Fruit fly (Drosophila melanogaster): ENCODE measurements around the gene MCTS1.

The MCTS1 gene

dm6 chrX:6037180-6037946 is at the start of gene MCTS1, which contains the start of gene rux:
Gene MCTS1 (plus strand): TSS chrX:6037892.
Gene rux (minus strand): TSS chrX:6037800.
- TF ChIP-seq CTCF (optimal IDR thresholded peaks at IDR 0.05) (no peak), CG8478 (optimal IDR thresholded peaks at IDR 0.05) (no peak)

DNA sequence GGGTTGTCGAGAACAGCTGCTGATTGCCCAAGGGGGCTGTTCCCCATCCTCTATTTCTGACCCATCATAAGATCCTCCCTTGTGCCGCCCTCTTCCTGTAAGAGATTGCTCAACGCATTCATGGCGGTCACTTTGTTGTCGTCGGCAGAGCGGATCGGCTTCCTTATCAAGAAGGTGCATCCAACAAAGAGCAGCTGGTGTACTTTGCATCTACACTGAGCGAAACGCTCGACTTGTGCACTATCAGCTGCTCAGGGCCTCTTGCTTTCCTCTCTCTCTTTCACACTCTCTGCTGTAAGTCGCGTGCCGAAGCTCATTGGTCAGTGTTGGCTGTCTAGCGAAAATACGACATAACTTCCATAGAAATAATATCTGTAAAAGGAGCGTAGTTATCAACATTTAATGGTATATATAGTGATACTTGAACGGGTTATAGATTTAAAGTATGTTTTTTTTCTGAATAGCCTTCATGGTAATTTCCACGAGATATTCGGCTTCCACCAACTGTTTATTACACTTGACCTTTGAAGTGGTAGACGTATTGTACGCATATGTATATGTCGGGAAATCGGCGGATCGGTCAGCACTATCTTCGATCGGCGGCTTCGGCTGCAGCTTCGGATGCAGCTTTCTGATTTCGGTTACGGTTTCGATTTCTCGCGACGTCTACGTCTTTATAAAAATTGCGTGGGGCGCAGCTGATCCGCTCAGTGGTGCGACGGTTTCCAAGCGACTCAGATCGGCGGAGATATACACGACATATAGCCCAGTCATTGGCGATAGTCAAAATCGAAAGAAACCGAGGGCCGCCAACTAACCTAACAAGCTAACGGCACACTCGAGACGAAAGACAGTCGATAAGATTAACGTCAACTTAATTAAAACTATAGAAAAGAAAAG is 49.4 kb upstream of the MCTS1 start, which contains the start of gene CG5966:
Gene CG5966, plus strand, starts transcription at position 704 of the 900 bp plus-strand sequence.
- no peak for TF ChIP-seq CTCF (optimal IDR thresholded peaks at IDR 0.05)
- TF ChIP-seq CG8478 (optimal IDR thresholded peaks at IDR 0.05) = no peak

DNA sequence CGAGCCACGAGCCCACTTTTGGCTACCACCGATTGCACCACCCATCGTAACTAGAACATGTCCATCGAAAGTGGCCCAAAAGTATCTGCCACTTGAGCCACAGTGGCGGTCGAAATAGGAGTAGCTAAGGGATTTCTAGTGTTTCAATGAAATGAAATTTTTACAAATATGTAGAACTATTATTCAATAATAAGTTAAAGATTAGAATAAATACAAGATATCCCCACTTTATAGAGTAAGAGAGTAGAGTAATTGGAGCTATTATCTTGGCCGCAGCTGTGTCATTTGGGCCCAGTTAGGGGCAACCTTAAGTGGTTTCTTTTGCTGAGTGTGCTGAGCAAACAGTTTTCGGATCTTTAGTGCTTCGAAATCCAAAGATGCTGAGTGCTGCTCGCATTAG is 48.3 kb upstream of the MCTS1 start:
- TF ChIP-seq CG8478 (optimal IDR thresholded peaks at IDR 0.05) = no peak
- TF ChIP-seq CTCF (optimal IDR thresholded peaks at IDR 0.05) = no peak

DNA sequence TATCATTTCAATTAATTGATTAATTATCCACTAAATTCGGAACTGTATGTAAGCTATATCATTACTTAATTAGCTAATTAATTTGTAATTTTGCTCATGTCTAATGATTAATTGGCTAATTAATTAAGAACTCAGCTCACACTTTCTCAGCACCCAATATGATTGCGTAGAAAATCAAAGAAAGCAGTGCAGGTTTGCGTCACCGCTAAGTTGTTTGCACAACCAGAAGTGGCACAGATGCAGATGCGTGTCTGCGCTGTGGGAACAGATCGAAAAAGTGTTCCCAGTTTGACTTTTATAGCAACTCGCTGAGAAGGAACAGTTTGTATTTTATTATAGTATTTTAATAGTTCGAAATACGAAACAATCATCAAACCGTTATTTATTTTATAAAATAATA is 45.6 kb upstream of the MCTS1 start:
- TF ChIP-seq CG8478 (optimal IDR thresholded peaks at IDR 0.05) (no peak), CTCF (optimal IDR thresholded peaks at IDR 0.05) (peak; percentile 69 to 80)

DNA sequence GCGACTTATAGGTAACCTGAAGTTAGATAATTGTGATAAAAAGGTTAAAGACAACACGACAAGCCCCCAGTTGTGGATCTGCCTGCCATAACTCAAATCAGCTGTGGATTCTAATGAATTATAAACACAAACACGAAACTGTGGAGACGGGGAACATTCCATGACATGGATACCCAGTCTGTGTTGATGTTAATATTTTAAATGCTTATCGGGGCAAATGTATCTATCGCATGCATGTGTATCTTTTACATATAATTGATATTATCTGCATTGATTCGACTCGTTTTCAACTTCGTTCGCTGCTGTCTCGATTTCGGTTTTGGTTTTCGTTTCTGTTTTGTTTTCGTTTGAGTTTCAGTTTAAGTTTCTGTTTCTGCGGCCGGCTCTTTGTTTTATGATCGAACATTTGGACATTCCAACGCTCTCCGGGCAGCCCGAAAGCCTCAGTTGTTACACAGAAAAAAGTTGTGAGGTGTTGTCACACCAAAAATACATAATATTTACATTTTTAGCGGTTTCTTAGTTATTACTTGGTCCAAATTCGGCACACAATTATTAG is 44.8 kb upstream of the MCTS1 start:
- TF ChIP-seq CTCF (optimal IDR thresholded peaks at IDR 0.05) (no peak), CG8478 (optimal IDR thresholded peaks at IDR 0.05) (no peak)

dm6 chrX:5995951-5996350 is 41.7 kb upstream of the MCTS1 start:
- no peak for TF ChIP-seq CG8478 (optimal IDR thresholded peaks at IDR 0.05)
- TF ChIP-seq CTCF (optimal IDR thresholded peaks at IDR 0.05) = no peak

- no peak for TF ChIP-seq CTCF (optimal IDR thresholded peaks at IDR 0.05)
- no peak for TF ChIP-seq CG8478 (optimal IDR thresholded peaks at IDR 0.05)
Observed at dm6 chrX:5997931-5998330, 39.8 kb upstream of the MCTS1 start.

dm6 chrX:6000747-6001426 is 36.8 kb upstream of the MCTS1 start, which contains the start of gene CG4766:
Gene CG4766 (minus strand): TSS chrX:6000797.
- TF ChIP-seq CTCF (optimal IDR thresholded peaks at IDR 0.05) = no peak
- no peak for TF ChIP-seq CG8478 (optimal IDR thresholded peaks at IDR 0.05)

dm6 chrX:6003830-6004229 is 33.9 kb upstream of the MCTS1 start:
- TF ChIP-seq CG8478 (optimal IDR thresholded peaks at IDR 0.05) (no peak), CTCF (optimal IDR thresholded peaks at IDR 0.05) (no peak)

dm6 chrX:6007502-6007901 is 30.2 kb upstream of the MCTS1 start:
- no peak for TF ChIP-seq CG8478 (optimal IDR thresholded peaks at IDR 0.05)

DNA sequence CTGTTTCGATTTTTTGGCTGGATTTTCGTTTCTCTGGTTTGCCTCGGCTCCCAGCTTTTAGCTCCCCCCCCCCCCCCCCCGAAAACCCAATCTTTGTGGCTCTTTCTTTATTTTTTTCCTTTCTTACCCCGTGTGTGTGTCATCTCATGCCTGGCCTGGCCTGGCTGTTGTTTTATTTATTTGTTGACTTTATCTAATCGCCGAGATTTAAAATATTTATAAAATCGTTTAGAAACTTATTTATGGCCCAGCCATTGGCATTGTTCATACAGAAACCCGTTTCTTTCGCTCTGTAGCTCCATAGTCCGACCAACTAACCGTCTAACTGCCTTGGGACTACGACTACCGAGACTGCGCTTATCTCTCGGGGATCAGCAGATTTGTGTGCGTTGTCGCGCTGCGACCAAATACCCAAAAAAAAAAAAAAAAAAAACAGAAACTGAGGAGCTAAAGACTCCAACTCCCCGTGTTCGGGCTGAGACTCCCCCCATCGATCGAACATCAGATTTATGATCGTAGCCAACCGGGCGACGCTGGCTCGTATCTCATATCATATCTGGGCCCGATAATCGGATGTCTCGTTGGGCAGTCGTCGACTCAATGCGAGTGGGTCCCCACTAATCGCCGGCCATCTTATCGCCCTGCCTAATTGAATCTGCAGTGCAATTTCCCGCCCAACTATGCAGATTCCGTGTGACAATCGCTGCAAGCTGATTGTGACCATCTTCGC is 27.0 kb upstream of the MCTS1 start:
- no peak for TF ChIP-seq CG8478 (optimal IDR thresholded peaks at IDR 0.05)

DNA sequence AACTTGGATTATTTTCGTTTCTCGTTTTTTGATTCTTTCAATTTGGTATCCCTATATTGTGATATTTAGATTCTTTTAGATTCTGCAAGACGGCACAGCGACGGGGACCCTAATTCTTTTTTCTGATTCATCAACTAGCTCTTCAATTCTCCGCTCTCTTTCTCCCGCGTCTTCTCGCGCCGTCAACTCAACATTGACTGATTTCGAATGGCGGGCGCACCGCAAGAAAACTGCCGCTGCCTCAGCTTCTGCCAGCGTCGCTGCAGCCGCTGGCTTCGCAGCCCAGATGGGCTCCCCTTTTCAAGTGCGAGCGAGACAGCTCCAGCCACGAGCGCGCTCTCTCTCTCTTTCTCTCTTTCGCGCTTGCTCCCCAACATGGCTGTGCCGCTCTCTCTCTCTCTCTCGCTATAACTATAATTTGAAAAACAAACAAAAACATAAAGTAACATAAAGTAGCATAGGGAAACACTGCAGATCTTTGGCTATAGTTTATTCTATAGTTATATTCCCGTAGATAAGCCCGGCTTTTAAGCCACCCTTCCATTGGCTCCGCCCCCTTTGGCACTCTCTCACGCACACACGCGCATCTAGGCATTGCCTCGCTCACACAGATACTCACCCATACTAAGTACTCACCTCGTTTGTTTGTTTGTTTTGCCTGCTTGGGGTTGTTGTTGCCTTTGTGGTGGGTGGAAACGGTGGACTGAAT is 24.6 kb upstream of the MCTS1 start, which contains the start of gene mab-21:
Gene mab-21, minus strand, starts transcription at position 206 of the 709 bp plus-strand sequence.
- TF ChIP-seq CTCF (optimal IDR thresholded peaks at IDR 0.05) = no peak

DNA sequence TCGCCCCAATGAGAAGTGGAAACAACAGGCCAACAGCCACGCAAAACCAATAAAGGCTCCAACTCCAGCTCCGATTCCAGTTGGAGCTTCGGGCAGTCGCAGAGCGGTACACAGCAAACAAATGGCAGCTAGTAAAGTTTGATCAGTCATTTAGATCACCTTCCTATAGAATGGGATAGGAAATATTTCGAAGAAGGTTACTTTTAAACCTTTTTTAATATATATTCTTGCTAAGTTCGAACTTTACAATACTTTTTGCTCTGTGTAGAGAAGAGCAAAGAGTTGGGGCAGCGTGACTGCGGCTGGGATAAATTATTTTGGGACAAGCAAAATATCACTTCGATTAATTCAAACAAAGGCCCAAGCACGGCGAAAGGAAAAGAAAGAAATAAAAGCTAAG is 17.4 kb upstream of the MCTS1 start:
- TF ChIP-seq CG8478 (optimal IDR thresholded peaks at IDR 0.05) = no peak
- no peak for TF ChIP-seq CTCF (optimal IDR thresholded peaks at IDR 0.05)

DNA sequence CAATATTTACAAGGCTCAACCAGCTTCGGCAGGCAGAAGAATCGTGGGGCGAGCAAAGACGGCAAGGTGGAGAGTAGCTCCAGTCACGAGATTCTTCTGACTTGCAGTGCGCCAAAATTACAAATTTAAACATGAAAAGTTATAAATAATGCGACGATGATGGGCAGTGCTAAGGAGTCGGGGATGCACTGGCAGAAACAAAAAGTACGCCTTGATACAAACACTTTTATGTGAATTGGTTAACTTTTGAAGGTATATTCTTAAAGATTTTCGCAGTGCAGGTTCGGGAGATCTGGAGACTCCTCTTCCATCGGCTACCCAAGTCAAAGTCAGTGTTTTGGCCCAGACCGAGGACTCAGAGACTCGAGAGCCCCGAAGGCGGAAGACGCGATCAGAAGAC is 16.3 kb upstream of the MCTS1 start:
- TF ChIP-seq CG8478 (optimal IDR thresholded peaks at IDR 0.05) = no peak
- no peak for TF ChIP-seq CTCF (optimal IDR thresholded peaks at IDR 0.05)
